Fruit fly (Drosophila melanogaster): ENCODE measurements around the gene CG46313.

- TF ChIP-seq CG8478 (optimal IDR thresholded peaks at IDR 0.05) (no peak), CTCF (optimal IDR thresholded peaks at IDR 0.05) (no peak)
Observed at dm6 chr3R:26952857-26953477, 25.4 kb upstream of the CG46313 start.
